Worm (Caenorhabditis elegans) whole organism, L2 larva: ENCODE results near the gene zipt-2.2.

Experiments used
- C34F6.9 ChIP-seq: fragments of 150-350 bp; optimal IDR thresholded peaks from 2 replicates; lab custom pipeline; 2014; ENCODE audit warnings: missing biosample characterization, missing genetic modification characterization
- F13H6.1 ChIP-seq: sonication (generic microtip); optimal IDR thresholded peaks from 2 replicates; lab custom pipeline; 2016; ENCODE audit warnings: missing genetic modification characterization, missing compliant biosample characterization
- R02D3.7 ChIP-seq: fragments of 150-350 bp; optimal IDR thresholded peaks from 2 replicates; lab custom pipeline; 2014; ENCODE audit warnings: missing biosample characterization, missing genetic modification characterization
- Y55F3AM.14 ChIP-seq: fragments of 200-800 bp; sonication (Bioruptor generic); optimal IDR thresholded peaks from 2 replicates; lab custom pipeline; 2018; ENCODE audit warnings: mild to moderate bottlenecking, missing genetic modification characterization, missing compliant biosample characterization
- ZK546.5 ChIP-seq: sonication (generic microtip); optimal IDR thresholded peaks from 2 replicates; lab custom pipeline; 2017; ENCODE audit warnings: missing biosample characterization, missing genetic modification characterization
- alr-1 ChIP-seq: fragments of 150-350 bp; optimal IDR thresholded peaks from 2 replicates; lab custom pipeline; 2014; ENCODE audit warnings: missing biosample characterization, missing genetic modification characterization
- aly-2 ChIP-seq: fragments of 150-350 bp; optimal IDR thresholded peaks from 2 replicates; lab custom pipeline; 2014; ENCODE audit warnings: missing biosample characterization, missing genetic modification characterization
- ama-1 ChIP-seq: fragments of 150-350 bp; optimal IDR thresholded peaks from 2 replicates; lab custom pipeline; 2018; ENCODE audit warnings: inconsistent platforms
- blmp-1 ChIP-seq: sonication (generic microtip); optimal IDR thresholded peaks from 2 replicates; lab custom pipeline; 2017; ENCODE audit warnings: missing genetic modification characterization, mild to moderate bottlenecking, missing compliant biosample characterization, antibody characterized with exemption, moderate library complexity; ENCODE audit not compliant: insufficient read depth
- ceh-16 ChIP-seq: fragments of 150-350 bp; optimal IDR thresholded peaks from 2 replicates; lab custom pipeline; 2014; ENCODE audit warnings: missing biosample characterization, missing genetic modification characterization
- ceh-82 ChIP-seq: fragments of 150-350 bp; optimal IDR thresholded peaks from 2 replicates; lab custom pipeline; 2014; ENCODE audit warnings: missing biosample characterization, missing genetic modification characterization
- crh-2 ChIP-seq: sonication (generic microtip); optimal IDR thresholded peaks from 2 replicates; lab custom pipeline; 2017; ENCODE audit warnings: missing biosample characterization, missing genetic modification characterization
- dmd-4 ChIP-seq: sonication (generic microtip); optimal IDR thresholded peaks from 2 replicates; lab custom pipeline; 2017; ENCODE audit warnings: missing biosample characterization, missing genetic modification characterization
- egl-27 ChIP-seq: sonication (generic microtip); optimal IDR thresholded peaks from 3 replicates; lab custom pipeline; 2017; ENCODE audit warnings: missing biosample characterization, missing genetic modification reagents, missing genetic modification characterization
- elt-1 ChIP-seq: fragments of 150-350 bp; optimal IDR thresholded peaks from 2 replicates; lab custom pipeline; 2014; ENCODE audit warnings: missing biosample characterization, missing genetic modification characterization
- elt-3 ChIP-seq: sonication (generic microtip); optimal IDR thresholded peaks from 2 replicates; lab custom pipeline; 2017; ENCODE audit warnings: missing biosample characterization, missing genetic modification characterization
- fos-1 ChIP-seq: fragments of 150-350 bp; optimal IDR thresholded peaks from 2 replicates; lab custom pipeline; 2014; ENCODE audit warnings: missing biosample characterization, missing genetic modification characterization
- gmeb-1 ChIP-seq: fragments of 150-350 bp; optimal IDR thresholded peaks from 2 replicates; lab custom pipeline; 2014; ENCODE audit warnings: missing biosample characterization, missing genetic modification characterization
- lin-11 ChIP-seq: fragments of 150-350 bp; sonication (generic microtip); optimal IDR thresholded peaks from 2 replicates; lab custom pipeline; 2014; ENCODE audit warnings: missing biosample characterization, missing genetic modification characterization, inconsistent platforms, mixed read lengths
- lin-13 ChIP-seq: fragments of 150-350 bp; optimal IDR thresholded peaks from 2 replicates; lab custom pipeline; 2014; ENCODE audit warnings: missing biosample characterization, missing genetic modification reagents, missing genetic modification characterization
- lin-39 ChIP-seq: fragments of 150-350 bp; optimal IDR thresholded peaks from 2 replicates; lab custom pipeline; 2014; ENCODE audit warnings: missing biosample characterization, missing genetic modification reagents, missing genetic modification characterization
- lsy-2 ChIP-seq, 2 experiments: fragments of 150-350 bp in 1 of 2; sonication (generic microtip) in 1 of 2; optimal IDR thresholded peaks; 2 replicates each; lab custom pipeline; 2014 to 2017; ENCODE audit warnings: missing biosample characterization in 2 of 2, missing genetic modification characterization in 2 of 2
- mab-5 ChIP-seq: fragments of 150-350 bp; optimal IDR thresholded peaks from 2 replicates; lab custom pipeline; 2014; ENCODE audit warnings: missing biosample characterization, missing genetic modification characterization
- mbf-1 ChIP-seq: sonication (generic microtip); optimal IDR thresholded peaks from 2 replicates; lab custom pipeline; 2017; ENCODE audit warnings: missing biosample characterization, missing genetic modification characterization
- mdl-1 ChIP-seq, 2 experiments: fragments of 150-350 bp in 1 of 2; sonication (generic microtip) in 1 of 2; optimal IDR thresholded peaks; 2 replicates each; lab custom pipeline; 2017; ENCODE audit warnings: missing biosample characterization in 2 of 2, missing genetic modification characterization in 2 of 2
- nhr-10 ChIP-seq: sonication (generic microtip); optimal IDR thresholded peaks from 2 replicates; lab custom pipeline; 2017; ENCODE audit warnings: missing biosample characterization, missing genetic modification characterization
- nhr-11 ChIP-seq: fragments of 150-350 bp; optimal IDR thresholded peaks from 2 replicates; lab custom pipeline; 2014; ENCODE audit warnings: missing biosample characterization, missing genetic modification characterization
- nhr-12 ChIP-seq: fragments of 150-350 bp; optimal IDR thresholded peaks from 2 replicates; lab custom pipeline; 2014; ENCODE audit warnings: missing biosample characterization, missing genetic modification characterization
- nhr-129 ChIP-seq: fragments of 150-350 bp; optimal IDR thresholded peaks from 2 replicates; lab custom pipeline; 2014; ENCODE audit warnings: missing biosample characterization, missing genetic modification characterization
- nhr-21 ChIP-seq: fragments of 150-350 bp; optimal IDR thresholded peaks from 2 replicates; lab custom pipeline; 2014; ENCODE audit warnings: missing biosample characterization, missing genetic modification characterization
- nhr-23 ChIP-seq: fragments of 150-350 bp; optimal IDR thresholded peaks from 2 replicates; lab custom pipeline; 2014; ENCODE audit warnings: missing biosample characterization, missing genetic modification reagents, missing genetic modification characterization
- nhr-237 ChIP-seq: fragments of 150-350 bp; optimal IDR thresholded peaks from 2 replicates; lab custom pipeline; 2014; ENCODE audit warnings: missing biosample characterization, missing genetic modification characterization
- nhr-25 ChIP-seq: fragments of 150-350 bp; sonication (generic microtip); optimal IDR thresholded peaks from 3 replicates; lab custom pipeline; 2014; ENCODE audit warnings: missing biosample characterization, missing genetic modification characterization
- nhr-6 ChIP-seq: fragments of 150-350 bp; optimal IDR thresholded peaks from 2 replicates; lab custom pipeline; 2014; ENCODE audit warnings: missing biosample characterization, missing genetic modification characterization
- nhr-77 ChIP-seq: fragments of 150-350 bp; optimal IDR thresholded peaks from 2 replicates; lab custom pipeline; 2014; ENCODE audit warnings: missing biosample characterization, missing genetic modification characterization
- peb-1 ChIP-seq: fragments of 150-350 bp; optimal IDR thresholded peaks from 2 replicates; lab custom pipeline; 2014; ENCODE audit warnings: missing biosample characterization, missing genetic modification characterization
- sem-4 ChIP-seq: fragments of 150-350 bp; optimal IDR thresholded peaks from 2 replicates; lab custom pipeline; 2014; ENCODE audit warnings: missing biosample characterization, missing genetic modification reagents, missing genetic modification characterization
- skn-1 ChIP-seq: sonication (generic microtip); optimal IDR thresholded peaks from 2 replicates; lab custom pipeline; 2017; ENCODE audit warnings: missing biosample characterization, missing genetic modification characterization
- sma-3 ChIP-seq: sonication (generic microtip); optimal IDR thresholded peaks from 2 replicates; lab custom pipeline; 2016; ENCODE audit warnings: missing genetic modification reagents, missing genetic modification characterization, missing compliant biosample characterization
- sma-9 ChIP-seq, 2 experiments: fragments of 150-350 bp in 1 of 2; sonication (generic microtip) in 1 of 2; optimal IDR thresholded peaks; 2 replicates each; lab custom pipeline; 2014 to 2016; ENCODE audit warnings: missing genetic modification characterization in 2 of 2, mild to moderate bottlenecking in 1 of 2, missing biosample characterization in 1 of 2, missing compliant biosample characterization in 1 of 2, missing genetic modification reagents in 1 of 2, moderate library complexity in 1 of 2
- snpc-4 ChIP-seq: fragments of 150-350 bp; optimal IDR thresholded peaks from 2 replicates; lab custom pipeline; 2014; ENCODE audit warnings: missing biosample characterization, missing genetic modification characterization
- unc-39 ChIP-seq: fragments of 150-350 bp; optimal IDR thresholded peaks from 2 replicates; lab custom pipeline; 2014; ENCODE audit warnings: missing biosample characterization, missing genetic modification characterization
- unc-55 ChIP-seq: fragments of 150-350 bp; sonication (generic microtip); optimal IDR thresholded peaks from 3 replicates; lab custom pipeline; 2014; ENCODE audit warnings: missing biosample characterization, missing genetic modification reagents, missing genetic modification characterization
- unc-62 ChIP-seq: fragments of 150-350 bp; optimal IDR thresholded peaks from 2 replicates; lab custom pipeline; 2014; ENCODE audit warnings: missing biosample characterization, missing genetic modification reagents, missing genetic modification characterization
- zag-1 ChIP-seq: fragments of 150-350 bp; optimal IDR thresholded peaks from 2 replicates; lab custom pipeline; 2014; ENCODE audit warnings: missing biosample characterization, missing genetic modification characterization
- ztf-1 ChIP-seq: fragments of 200-800 bp; sonication (Bioruptor generic); conservative IDR thresholded peaks from 2 replicates; pipeline ENCODE4 v1.3.6; 2022; ENCODE audit warnings: missing genetic modification characterization, missing compliant biosample characterization
- ztf-11 ChIP-seq: sonication (generic microtip); optimal IDR thresholded peaks from 2 replicates; lab custom pipeline; 2017; ENCODE audit warnings: missing biosample characterization, missing genetic modification characterization
- ztf-4 ChIP-seq: fragments of 150-350 bp; optimal IDR thresholded peaks from 2 replicates; lab custom pipeline; 2014; ENCODE audit warnings: missing biosample characterization, missing genetic modification characterization

The zipt-2.2 gene

DNA sequence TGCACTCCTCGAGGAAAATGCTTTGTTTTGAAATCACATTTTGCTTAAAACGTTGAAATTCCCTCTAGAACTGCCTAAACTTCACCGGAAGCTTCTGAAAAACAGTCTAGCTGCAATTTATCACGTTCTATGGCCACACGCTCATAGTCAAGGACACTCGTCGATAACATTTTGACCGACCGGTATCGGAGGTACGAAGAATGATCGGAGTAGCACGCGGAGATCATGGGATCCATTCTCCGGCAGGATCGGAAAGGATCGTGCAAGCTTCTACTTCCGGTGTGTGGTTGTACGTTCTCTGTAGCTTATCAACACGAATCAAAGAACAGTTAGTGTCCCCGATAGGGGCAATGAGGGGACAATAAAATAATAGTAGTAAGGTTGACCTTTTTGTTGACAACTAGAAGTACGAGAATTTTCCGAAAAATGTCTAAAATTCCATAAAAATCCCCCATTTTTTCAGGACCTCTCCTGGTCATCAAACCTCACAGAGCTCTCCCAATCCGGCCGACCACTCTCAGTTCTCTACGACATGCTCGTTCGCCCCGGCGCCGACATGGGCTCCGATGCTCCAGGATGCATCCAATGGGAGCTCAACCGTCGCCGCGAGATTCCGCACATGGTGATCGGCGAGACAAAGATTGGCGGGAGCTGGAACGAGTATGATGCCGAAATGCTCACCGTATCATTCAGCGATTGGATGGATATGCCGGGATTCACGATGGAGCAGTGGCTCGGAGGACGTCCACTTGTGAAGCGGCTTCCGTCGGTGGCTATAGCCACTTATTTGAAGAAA lies 18.9 kb downstream of the zipt-2.2 start:
- TF ChIP-seq ztf-4 (tag; lab: Kevin White, UChicago) = no peak
- peak; percentile 4 for TF ChIP-seq egl-27
- TF ChIP-seq nhr-10 (tag; lab: Kevin White, UChicago) = no peak
- TF ChIP-seq alr-1 (tag; lab: Kevin White, UChicago) = no peak
- peak; percentile 73 for TF ChIP-seq sma-9 (GFP tag; optimal IDR thresholded peaks at IDR 0.05; lab: Kevin White, UChicago)
- TF ChIP-seq sma-9 (tag; optimal IDR thresholded peaks at IDR 0.05; lab: Kevin White, UChicago) = no peak
- TF ChIP-seq fos-1 = peak; percentile 21
- TF ChIP-seq unc-62 (GFP tag; lab: Kevin White, UChicago) = no peak
- TF ChIP-seq ztf-1 (GFP tag; lab: Robert Waterston, UW) = no peak
- no peak for TF ChIP-seq snpc-4 (tag; lab: Kevin White, UChicago)
- peak; percentile 86 for TF ChIP-seq nhr-21 (tag; lab: Kevin White, UChicago)
- TF ChIP-seq C34F6.9 = no peak
- no peak for TF ChIP-seq skn-1 (tag; lab: Kevin White, UChicago)
- peak; percentile 24 for TF ChIP-seq sma-3 (GFP tag; lab: Kevin White, UChicago)
- no peak for TF ChIP-seq nhr-237 (tag; lab: Kevin White, UChicago)
- no peak for TF ChIP-seq nhr-25 (tag; lab: Kevin White, UChicago)
- TF ChIP-seq mab-5 (tag; lab: Kevin White, UChicago) = no peak

DNA sequence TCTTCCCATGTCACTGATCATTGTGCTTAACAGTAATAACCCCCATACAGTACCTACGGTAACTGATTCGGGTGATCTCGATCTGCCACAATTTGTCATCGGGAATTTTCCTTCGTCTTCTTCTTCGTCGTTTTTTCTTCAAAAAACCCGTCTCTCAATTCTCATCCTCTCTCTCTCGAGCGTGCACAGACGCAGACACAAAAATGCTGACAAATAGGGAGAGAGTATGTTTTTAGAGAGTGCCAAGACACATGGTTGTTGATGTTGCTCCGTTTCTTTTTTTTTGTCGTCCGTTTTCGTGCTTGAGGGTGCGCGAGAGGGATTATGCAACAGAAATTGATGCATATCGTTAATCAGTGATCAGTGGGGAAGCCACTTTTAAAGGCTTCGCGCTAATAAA lies 19.8 kb downstream of the zipt-2.2 start:
- TF ChIP-seq skn-1 (tag; lab: Kevin White, UChicago) (peak; percentile 100), dmd-4 (tag; lab: Kevin White, UChicago) (no peak), ztf-4 (tag; lab: Kevin White, UChicago) (no peak), R02D3.7 (no peak), C34F6.9 (peak; percentile 81), unc-62 (GFP tag; lab: Kevin White, UChicago) (no peak), nhr-6 (tag; lab: Kevin White, UChicago) (peak; percentile 38), nhr-12 (tag; lab: Kevin White, UChicago) (no peak), mdl-1 (tag; optimal IDR thresholded peaks at IDR 0.05; lab: Kevin White, UChicago) (peak; percentile 73 to 76), nhr-25 (tag; lab: Kevin White, UChicago) (peak; percentile 39), nhr-10 (tag; lab: Kevin White, UChicago) (no peak), mbf-1 (no peak), nhr-129 (peak; percentile 85), sma-9 (GFP tag; optimal IDR thresholded peaks at IDR 0.05; lab: Kevin White, UChicago) (peak; percentile 76), sma-9 (tag; optimal IDR thresholded peaks at IDR 0.05; lab: Kevin White, UChicago) (no peak), crh-2 (tag; lab: Kevin White, UChicago) (peak; percentile 74), ztf-1 (GFP tag; lab: Robert Waterston, UW) (no peak), alr-1 (tag; lab: Kevin White, UChicago) (no peak), nhr-23 (no peak), ceh-82 (no peak), unc-39 (tag; lab: Kevin White, UChicago) (no peak), nhr-21 (tag; lab: Kevin White, UChicago) (peak; percentile 71), snpc-4 (tag; lab: Kevin White, UChicago) (no peak), unc-55 (GFP tag; lab: Kevin White, UChicago) (peak; percentile 92), ama-1 (lab: Kevin White, UChicago) (peak; percentile 82), Y55F3AM.14 (no peak), lin-13 (GFP tag; lab: Kevin White, UChicago) (peak; percentile 58), zag-1 (tag; lab: Kevin White, UChicago) (peak; percentile 38), F13H6.1 (tag; lab: Kevin White, UChicago) (peak; percentile 55), elt-1 (tag; lab: Kevin White, UChicago) (no peak), peb-1 (no peak), sem-4 (peak; percentile 6), ztf-11 (tag; lab: Kevin White, UChicago) (no peak), mab-5 (tag; lab: Kevin White, UChicago) (no peak), nhr-11 (tag; lab: Kevin White, UChicago) (no peak), elt-3 (tag; lab: Kevin White, UChicago) (no peak), lin-11 (no peak), nhr-77 (tag; lab: Kevin White, UChicago) (no peak), lsy-2 (tag; optimal IDR thresholded peaks at IDR 0.05; lab: Kevin White, UChicago) (peak; percentile 36 to 78), sma-3 (GFP tag; lab: Kevin White, UChicago) (peak; percentile 46), lin-39 (tag; lab: Kevin White, UChicago) (no peak), blmp-1 (tag; lab: Kevin White, UChicago) (peak; percentile 25), ZK546.5 (no peak), egl-27 (peak; percentile 39), aly-2 (tag; lab: Kevin White, UChicago) (no peak), nhr-237 (tag; lab: Kevin White, UChicago) (no peak), gmeb-1 (peak; percentile 22), fos-1 (peak; percentile 70), ceh-16 (tag; lab: Kevin White, UChicago) (no peak)
- TF ChIP-seq, all 48 proteins: peak for 21
